Worm (Caenorhabditis elegans) whole organism, L1 larva: ENCODE data around the gene C10A4.1.

Source experiments
- ceh-8 ChIP-seq: fragments of 200-800 bp; sonication (Bioruptor generic); optimal IDR thresholded peaks from 2 replicates; lab custom pipeline; 2018; ENCODE audit warnings: mild to moderate bottlenecking, missing genetic modification characterization, moderate library complexity, missing compliant biosample characterization
- hlh-17 ChIP-seq: fragments of 200-800 bp; sonication (Bioruptor generic); optimal IDR thresholded peaks from 2 replicates; lab custom pipeline; 2018; ENCODE audit warnings: missing genetic modification characterization, mild to moderate bottlenecking, missing compliant biosample characterization, moderate library complexity, borderline replicate concordance
- mep-1 ChIP-seq: fragments of 150-350 bp; optimal IDR thresholded peaks from 2 replicates; lab custom pipeline; 2014; ENCODE audit warnings: missing biosample characterization, missing genetic modification characterization
- nhr-11 ChIP-seq: fragments of 150-350 bp; optimal IDR thresholded peaks from 2 replicates; lab custom pipeline; 2014; ENCODE audit warnings: missing biosample characterization, missing genetic modification characterization
- nhr-12 ChIP-seq: sonication (generic microtip); optimal IDR thresholded peaks from 2 replicates; lab custom pipeline; 2017; ENCODE audit warnings: missing biosample characterization, missing genetic modification characterization
- nhr-77 ChIP-seq: fragments of 150-350 bp; optimal IDR thresholded peaks from 2 replicates; lab custom pipeline; 2014; ENCODE audit warnings: missing biosample characterization, missing genetic modification characterization
- nhr-90 ChIP-seq: sonication (generic microtip); optimal IDR thresholded peaks from 2 replicates; lab custom pipeline; 2016; ENCODE audit warnings: mild to moderate bottlenecking, missing genetic modification characterization, missing compliant biosample characterization; ENCODE audit not compliant: poor library complexity
- skn-1 ChIP-seq: fragments of 150-350 bp; optimal IDR thresholded peaks from 2 replicates; lab custom pipeline; 2014; ENCODE audit warnings: missing biosample characterization, missing genetic modification characterization
- unc-62 ChIP-seq: fragments of 150-350 bp; optimal IDR thresholded peaks from 2 replicates; lab custom pipeline; 2014; ENCODE audit warnings: missing biosample characterization, missing genetic modification reagents, missing genetic modification characterization
- vab-15 ChIP-seq: sonication (generic microtip); optimal IDR thresholded peaks from 2 replicates; lab custom pipeline; 2017; ENCODE audit warnings: missing genotype, mild to moderate bottlenecking, missing genetic modification characterization, missing compliant biosample characterization
- ztf-11 ChIP-seq, 2 experiments: sonication (generic microtip); optimal IDR thresholded peaks; 2 replicates each; lab custom pipeline; 2016 to 2017; ENCODE audit warnings: missing genetic modification characterization in 2 of 2, missing biosample characterization in 1 of 2, missing compliant biosample characterization in 1 of 2
- ztf-4 ChIP-seq: fragments of 150-350 bp; optimal IDR thresholded peaks from 2 replicates; lab custom pipeline; 2014; ENCODE audit warnings: missing biosample characterization, missing genetic modification characterization

DNA sequence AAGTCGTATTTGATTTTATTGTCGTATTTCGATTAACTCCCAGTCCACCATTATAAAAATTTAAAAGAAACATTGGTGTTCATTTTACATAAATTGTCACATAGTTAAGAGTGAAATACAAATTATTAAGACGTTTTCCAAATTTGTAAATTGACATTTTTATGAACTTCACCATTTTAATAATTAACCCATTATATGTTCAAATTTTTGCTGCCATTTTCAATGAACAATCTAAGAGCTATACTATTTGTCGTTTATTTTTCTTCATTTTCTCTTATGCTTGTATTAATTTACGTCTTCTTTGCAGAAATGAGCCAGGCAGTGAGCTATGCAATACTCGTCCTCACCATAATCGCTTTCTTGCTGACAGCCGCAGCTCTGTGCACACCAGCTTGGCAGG is 15.0 kb downstream of the C10A4.1 start, which contains the start of gene clc-2:
- TF ChIP-seq mep-1 (tag; lab: Kevin White, UChicago), result no peak
- TF ChIP-seq vab-15 (tag; lab: Kevin White, UChicago), result no peak
- no peak for TF ChIP-seq hlh-17 (GFP tag; lab: Kevin White, UChicago)
- no peak for TF ChIP-seq skn-1 (tag; lab: Kevin White, UChicago)
- no peak for TF ChIP-seq ceh-8 (GFP tag; lab: Kevin White, UChicago)
- TF ChIP-seq nhr-77 (tag; lab: Kevin White, UChicago), result no peak
- TF ChIP-seq ztf-11 (tag; optimal IDR thresholded peaks at IDR 0.05; lab: Kevin White, UChicago), result no peak
- TF ChIP-seq nhr-90, result no peak
- no peak for TF ChIP-seq nhr-12
- TF ChIP-seq unc-62 (GFP tag; lab: Kevin White, UChicago), result no peak
- no peak for TF ChIP-seq ztf-4 (tag; lab: Kevin White, UChicago)
- TF ChIP-seq nhr-11, result no peak
